Fruit fly (Drosophila melanogaster): ENCODE data around the gene btd.

DNA sequence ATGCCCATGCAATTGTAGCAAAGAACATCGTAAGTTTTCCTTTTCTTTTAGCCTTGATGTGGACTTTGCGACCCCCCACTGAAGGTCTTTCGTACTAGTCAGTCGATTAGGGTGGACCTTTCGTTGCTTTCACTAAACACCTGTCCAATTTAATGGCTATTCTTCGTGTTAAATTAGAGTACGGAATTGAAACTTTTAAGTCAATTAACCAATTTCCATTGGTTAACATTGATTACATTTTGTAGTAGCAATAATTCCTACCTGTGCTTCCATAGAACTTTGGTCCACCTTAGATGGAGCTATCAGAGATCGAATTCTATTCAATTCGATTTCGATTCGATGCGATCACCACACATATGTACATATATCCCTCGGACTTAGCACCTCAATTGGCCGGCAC is 29.6 kb upstream of the btd start:
- no peak for TF ChIP-seq fru (optimal IDR thresholded peaks at IDR 0.05)
- TF ChIP-seq CG17385 (GFP tag; optimal IDR thresholded peaks at IDR 0.05), result peak; percentile 58
- TF ChIP-seq CG8478 (optimal IDR thresholded peaks at IDR 0.05), result no peak
- no peak for TF ChIP-seq CG3838 (GFP tag; optimal IDR thresholded peaks at IDR 0.05)
- peak; percentile 33 for TF ChIP-seq CG9437 (GFP tag; optimal IDR thresholded peaks at IDR 0.05)
- TF ChIP-seq dysf (GFP tag; IDR thresholded peaks at IDR 0.05), result 0 out of 3 replicates have a peak, but pooled peaks have one; percentile 45
